Fruit fly (Drosophila melanogaster) whole organism, embryonic: ENCODE data around the gene CG7896.

Source experiments
- B-H2 ChIP-seq: fragments of 200-800 bp; sonication (Bioruptor generic); optimal IDR thresholded peaks from 2 replicates; lab custom pipeline; 2018; ENCODE audit warnings: missing biosample characterization, mild to moderate bottlenecking, missing genetic modification characterization
- CG15073 ChIP-seq: fragments of 200-800 bp; sonication (Bioruptor generic); optimal IDR thresholded peaks from 2 replicates; lab custom pipeline; 2016; ENCODE audit warnings: missing biosample characterization, missing genetic modification characterization
- CG16779 ChIP-seq: fragments of 200-800 bp; sonication (Bioruptor generic); IDR thresholded peaks from 2 replicates; pipeline ENCODE4 v1.3.6; 2022; ENCODE audit warnings: missing biosample characterization, missing genetic modification characterization
- CG17186 ChIP-seq: fragments of 200-800 bp; sonication (Bioruptor generic); optimal IDR thresholded peaks from 3 replicates; lab custom pipeline; 2017; ENCODE audit warnings: missing biosample characterization, missing genetic modification reagents, missing genetic modification characterization
- CG2116 ChIP-seq: fragments of 200-800 bp; sonication (Bioruptor generic); optimal IDR thresholded peaks from 3 replicates; lab custom pipeline; 2018; ENCODE audit warnings: missing biosample characterization, mild to moderate bottlenecking, missing genetic modification characterization
- CG2875 ChIP-seq: fragments of 200-800 bp; sonication (Bioruptor generic); optimal IDR thresholded peaks from 2 replicates; lab custom pipeline; 2017; ENCODE audit warnings: missing biosample characterization, mild to moderate bottlenecking, missing genetic modification characterization, missing genetic modification reagents
- CG3281 ChIP-seq: fragments of 200-800 bp; sonication (Bioruptor generic); optimal IDR thresholded peaks from 3 replicates; lab custom pipeline; 2017; ENCODE audit warnings: missing biosample characterization, mild to moderate bottlenecking, missing genetic modification characterization
- CG34422 ChIP-seq: fragments of 200-800 bp; sonication (Bioruptor generic); IDR thresholded peaks from 3 replicates; pipeline ENCODE4 v1.3.6; 2022; ENCODE audit warnings: missing biosample characterization, missing genetic modification characterization
- CG3726 ChIP-seq: fragments of 200-800 bp; sonication (Bioruptor generic); IDR thresholded peaks from 3 replicates; pipeline ENCODE4, ENCODE4 v1.3.6; 2022; ENCODE audit warnings: missing biosample characterization, missing genetic modification characterization
- CG6254 ChIP-seq: fragments of 200-800 bp; sonication (Bioruptor generic); optimal IDR thresholded peaks from 3 replicates; lab custom pipeline; 2017; ENCODE audit warnings: mild to moderate bottlenecking, missing biosample characterization, missing genetic modification reagents, missing genetic modification characterization
- CG7745 ChIP-seq: fragments of 200-800 bp; sonication (Bioruptor generic); optimal IDR thresholded peaks from 2 replicates; lab custom pipeline; 2018; ENCODE audit warnings: missing biosample characterization, mild to moderate bottlenecking, missing genetic modification characterization, moderate library complexity
- CG8089 ChIP-seq: fragments of 200-800 bp; sonication (Bioruptor generic); optimal IDR thresholded peaks from 3 replicates; lab custom pipeline; 2016; ENCODE audit warnings: missing biosample characterization, missing genetic modification characterization
- CG8924 ChIP-seq: fragments of 200-800 bp; optimal IDR thresholded peaks from 3 replicates; lab custom pipeline; 2019; ENCODE audit warnings: missing biosample characterization, mild to moderate bottlenecking, missing genetic modification characterization, moderate library complexity
- Camta ChIP-seq: fragments of 200-800 bp; sonication (Bioruptor generic); optimal IDR thresholded peaks from 2 replicates; lab custom pipeline; 2016; ENCODE audit warnings: missing biosample characterization, missing genetic modification characterization
- Dip2 ChIP-seq: fragments of 200-800 bp; sonication (Bioruptor generic); IDR thresholded peaks from 2 replicates; pipeline ENCODE4 v1.3.6; 2022; ENCODE audit warnings: missing biosample characterization, missing genetic modification characterization
- Dref ChIP-seq: fragments of 200-800 bp; sonication (Bioruptor generic); IDR thresholded peaks from 2 replicates; pipeline ENCODE4 v1.3.6; 2022; ENCODE audit warnings: missing biosample characterization, missing genetic modification characterization
- E2f2 ChIP-seq: fragments of 200-800 bp; sonication (Bioruptor generic); IDR thresholded peaks from 2 replicates; pipeline ENCODE4 v1.3.6; 2022; ENCODE audit warnings: missing biosample characterization, missing genetic modification characterization
- Gug ChIP-seq: fragments of 200-800 bp; sonication (Bioruptor generic); IDR thresholded peaks from 4 replicates; pipeline ENCODE4 v1.3.6; 2022; ENCODE audit warnings: missing biosample characterization, missing genetic modification characterization
- HLH3B ChIP-seq: fragments of 200-800 bp; sonication (Bioruptor generic); IDR thresholded peaks from 2 replicates; pipeline ENCODE4 v1.3.6; 2022; ENCODE audit warnings: missing biosample characterization, missing genetic modification characterization
- HLH54F ChIP-seq: fragments of 200-800 bp; sonication (Bioruptor generic); optimal IDR thresholded peaks from 3 replicates; lab custom pipeline; 2016; ENCODE audit warnings: missing biosample characterization, missing genetic modification characterization
- Hr39 ChIP-seq: fragments of >200 bp; optimal IDR thresholded peaks from 2 replicates; lab custom pipeline; 2017
- Hr51 ChIP-seq, 2 experiments: fragments of 200-800 bp; sonication (Bioruptor generic); optimal IDR thresholded peaks; 2 replicates in 1 of 2; 3 replicates in 1 of 2; lab custom pipeline; 2016 to 2018; ENCODE audit warnings: missing biosample characterization in 2 of 2, missing genetic modification characterization in 2 of 2, mild to moderate bottlenecking in 1 of 2, moderate library complexity in 1 of 2
- Optix ChIP-seq: fragments of 200-800 bp; sonication (Bioruptor generic); IDR thresholded peaks from 3 replicates; pipeline ENCODE4 v1.3.6; 2022; ENCODE audit warnings: missing biosample characterization, missing genetic modification characterization
- PHDP ChIP-seq: fragments of 200-800 bp; sonication (Bioruptor generic); optimal IDR thresholded peaks from 3 replicates; lab custom pipeline; 2018; ENCODE audit warnings: missing biosample characterization, mild to moderate bottlenecking, missing genetic modification characterization, moderate library complexity
- Ptx1 ChIP-seq: fragments of 200-800 bp; sonication (Bioruptor generic); IDR thresholded peaks from 2 replicates; pipeline ENCODE4 v1.3.6; 2022; ENCODE audit warnings: missing biosample characterization, missing genetic modification characterization
- Scr ChIP-seq: fragments of 200-800 bp; sonication (Bioruptor generic); IDR thresholded peaks from 2 replicates; pipeline ENCODE4 v1.3.6; 2022; ENCODE audit warnings: missing biosample characterization, missing genetic modification characterization; ENCODE audit not compliant: partially characterized antibody
- Sox100B ChIP-seq: fragments of 200-800 bp; sonication (Bioruptor generic); optimal IDR thresholded peaks from 3 replicates; lab custom pipeline; 2018; ENCODE audit warnings: missing biosample characterization, mild to moderate bottlenecking, missing genetic modification characterization
- Taf1 ChIP-seq: fragments of 200-800 bp; sonication (Bioruptor generic); IDR thresholded peaks from 2 replicates; pipeline ENCODE4 v1.3.6; 2022; ENCODE audit warnings: missing biosample characterization, missing genetic modification characterization
- Usf ChIP-seq: fragments of 200-800 bp; sonication (Bioruptor generic); optimal IDR thresholded peaks from 2 replicates; lab custom pipeline; 2017; ENCODE audit warnings: missing genotype, missing biosample characterization, missing genetic modification characterization
- caup ChIP-seq: fragments of 200-800 bp; sonication (Bioruptor generic); optimal IDR thresholded peaks from 3 replicates; lab custom pipeline; 2017; ENCODE audit warnings: missing biosample characterization, mild to moderate bottlenecking, missing genetic modification characterization, moderate library complexity; ENCODE audit not compliant: severe bottlenecking
- chinmo ChIP-seq: fragments of 200-800 bp; sonication (Bioruptor generic); IDR thresholded peaks from 4 replicates; pipeline ENCODE4 v1.3.6; 2022; ENCODE audit warnings: missing biosample characterization, missing genetic modification characterization; ENCODE audit not compliant: partially characterized antibody
- chn ChIP-seq: fragments of 200-800 bp; sonication (Bioruptor generic); optimal IDR thresholded peaks from 2 replicates; lab custom pipeline; 2016; ENCODE audit warnings: missing biosample characterization, missing genetic modification characterization
- cwo ChIP-seq: fragments of 200-800 bp; sonication (Bioruptor generic); optimal IDR thresholded peaks from 3 replicates; lab custom pipeline; 2017; ENCODE audit warnings: missing biosample characterization, missing genetic modification characterization, mild to moderate bottlenecking, moderate library complexity, missing genetic modification reagents
- dimm ChIP-seq: fragments of 200-800 bp; sonication (Bioruptor generic); IDR thresholded peaks from 2 replicates; pipeline ENCODE4 v1.3.6; 2022; ENCODE audit warnings: missing biosample characterization, missing genetic modification characterization
- dmrt99B ChIP-seq: fragments of 200-800 bp; sonication (Bioruptor generic); optimal IDR thresholded peaks from 2 replicates; lab custom pipeline; 2018; ENCODE audit warnings: missing biosample characterization, mild to moderate bottlenecking, missing genetic modification characterization, moderate library complexity
- eve ChIP-seq, 2 experiments: fragments of >200 bp; optimal IDR thresholded peaks; 2 replicates each; lab custom pipeline; 2017; ENCODE audit warnings: missing biosample characterization in 2 of 2, missing genetic modification characterization in 2 of 2
- exex ChIP-seq: fragments of 200-800 bp; sonication (Bioruptor generic); optimal IDR thresholded peaks from 4 replicates; lab custom pipeline; 2018; ENCODE audit warnings: missing biosample characterization, mild to moderate bottlenecking, missing genetic modification characterization, moderate library complexity
- eyg ChIP-seq: fragments of 200-800 bp; sonication (Bioruptor generic); optimal IDR thresholded peaks from 3 replicates; lab custom pipeline; 2016; ENCODE audit warnings: missing biosample characterization, missing genetic modification characterization
- gsb ChIP-seq: fragments of 200-800 bp; sonication (Bioruptor generic); IDR thresholded peaks from 2 replicates; pipeline ENCODE4 v1.3.6; 2022; ENCODE audit warnings: missing biosample characterization, missing genetic modification characterization
- kni ChIP-seq: fragments of 200-800 bp; sonication (Bioruptor generic); optimal IDR thresholded peaks from 3 replicates; lab custom pipeline; 2017; ENCODE audit warnings: mild to moderate bottlenecking, missing biosample characterization, missing genetic modification reagents, missing genetic modification characterization
- lab ChIP-seq: fragments of 200-800 bp; sonication (Bioruptor generic); optimal IDR thresholded peaks from 3 replicates; lab custom pipeline; 2017; ENCODE audit warnings: missing biosample characterization, missing genetic modification characterization, mild to moderate bottlenecking, moderate library complexity, missing genetic modification reagents
- maf-S ChIP-seq: fragments of 200-800 bp; sonication (Bioruptor generic); optimal IDR thresholded peaks from 2 replicates; lab custom pipeline; 2016; ENCODE audit warnings: missing biosample characterization, missing genetic modification characterization
- nerfin-2 ChIP-seq: fragments of 200-800 bp; sonication (Bioruptor generic); IDR thresholded peaks from 2 replicates; pipeline ENCODE4 v1.3.6; 2022; ENCODE audit warnings: missing biosample characterization, missing genetic modification characterization; ENCODE audit not compliant: partially characterized antibody
- pan ChIP-seq, 4 experiments: fragments of >200 bp in 3 of 4; fragments of 200-800 bp in 1 of 4; sonication (Bioruptor generic) in 1 of 4; optimal IDR thresholded peaks in 3 of 4; IDR thresholded peaks in 1 of 4; 2 replicates each; pipeline versions ENCODE4 v1.3.6 to Lab custom; 2017 to 2022; ENCODE audit warnings: missing biosample characterization in 2 of 4, missing genetic modification characterization in 2 of 4, mixed read lengths in 1 of 4
- ranshi ChIP-seq: fragments of 200-800 bp; sonication (Bioruptor generic); IDR thresholded peaks from 2 replicates; pipeline ENCODE4 v1.3.6; 2022; ENCODE audit warnings: missing biosample characterization, missing genetic modification characterization
- row ChIP-seq: fragments of 200-800 bp; sonication (Bioruptor generic); IDR thresholded peaks from 3 replicates; pipeline ENCODE4 v1.3.6; 2022; ENCODE audit warnings: missing biosample characterization, missing genetic modification characterization
- run ChIP-seq: fragments of 200-800 bp; sonication (Bioruptor generic); optimal IDR thresholded peaks from 3 replicates; lab custom pipeline; 2018; ENCODE audit warnings: missing biosample characterization, mild to moderate bottlenecking, missing genetic modification characterization
- salm ChIP-seq: fragments of 200-800 bp; sonication (Bioruptor generic); optimal IDR thresholded peaks from 2 replicates; lab custom pipeline; 2018; ENCODE audit warnings: missing biosample characterization, mild to moderate bottlenecking, missing genetic modification characterization
- sqz ChIP-seq: fragments of 200-800 bp; sonication (Bioruptor generic); optimal IDR thresholded peaks from 3 replicates; lab custom pipeline; 2018; ENCODE audit warnings: missing biosample characterization, mild to moderate bottlenecking, missing genetic modification characterization
- stwl ChIP-seq: fragments of 200-800 bp; sonication (Bioruptor generic); optimal IDR thresholded peaks from 3 replicates; lab custom pipeline; 2018; ENCODE audit warnings: missing biosample characterization, mild to moderate bottlenecking, missing genetic modification characterization, moderate library complexity
- wor ChIP-seq: fragments of 200-800 bp; sonication (Bioruptor generic); IDR thresholded peaks from 2 replicates; pipeline ENCODE4 v1.3.6; 2022; ENCODE audit warnings: missing biosample characterization, missing genetic modification characterization

CG7896 gene

dm6 chr3R:30021009-30021408, 37.8 kb downstream of the CG7896 start (continued):
- TF ChIP-seq Taf1, result no peak
- no peak for TF ChIP-seq Usf (GFP tag; lab: Kevin White, UChicago)
- no peak for TF ChIP-seq CG2875 (GFP tag; lab: Kevin White, UChicago)
- no peak for TF ChIP-seq eyg
- TF ChIP-seq E2f2 (GFP tag; lab: Robert Waterston, UW), result no peak; the same call in 1 of the 2 replicates
- peak; percentile 8 for TF ChIP-seq cwo
- TF ChIP-seq Scr (GFP tag; lab: Robert Waterston, UW), result no peak
- no peak for TF ChIP-seq Gug (GFP tag; lab: Robert Waterston, UW)
- no peak for TF ChIP-seq run
- TF ChIP-seq CG2116 (GFP tag; lab: Kevin White, UChicago), result no peak
- 0 out of 2 replicates have a peak, but pooled peaks have one; percentile 8 for TF ChIP-seq HLH3B
- TF ChIP-seq CG34422 (GFP tag; lab: Robert Waterston, UW), result no peak
- no peak for TF ChIP-seq nerfin-2 (GFP tag; lab: Robert Waterston, UW)
- TF ChIP-seq wor (GFP tag; lab: Robert Waterston, UW), result no peak
- TF ChIP-seq row (GFP tag; lab: Robert Waterston, UW), result peak; percentile 58
- no peak for TF ChIP-seq CG8089 (GFP tag; lab: Kevin White, UChicago)
- no peak for TF ChIP-seq Camta (GFP tag; lab: Kevin White, UChicago)
- no peak for TF ChIP-seq PHDP (tag; lab: Kevin White, UChicago)
- no peak for TF ChIP-seq dimm
- no peak for TF ChIP-seq CG16779 (GFP tag; lab: Robert Waterston, UW)
- no peak for TF ChIP-seq exex (tag; lab: Kevin White, UChicago)
- no peak for TF ChIP-seq Dref (GFP tag; lab: Robert Waterston, UW)
- no peak for TF ChIP-seq HLH54F (GFP tag; lab: Kevin White, UChicago)
- TF ChIP-seq caup (GFP tag; lab: Kevin White, UChicago), result no peak
- no peak for TF ChIP-seq kni (GFP tag; lab: Kevin White, UChicago)
- no peak for TF ChIP-seq maf-S
- TF ChIP-seq Optix, result no peak
- TF ChIP-seq chn, result no peak
- TF ChIP-seq salm (tag; lab: Kevin White, UChicago), result no peak
- TF ChIP-seq CG15073 (GFP tag; lab: Kevin White, UChicago), result no peak
- no peak for TF ChIP-seq Hr39 (lab: Kevin White, UChicago)
- no peak for TF ChIP-seq chinmo
- TF ChIP-seq ranshi (GFP tag; lab: Robert Waterston, UW), result peak; percentile 9; the same call in 1 of the 2 replicates
- no peak for TF ChIP-seq B-H2 (GFP tag; lab: Kevin White, UChicago)
- TF ChIP-seq gsb (GFP tag; lab: Robert Waterston, UW), result no peak
- TF ChIP-seq Hr51 (GFP tag; optimal IDR thresholded peaks at IDR 0.05; lab: Kevin White, UChicago), result peak in 1 of 2 experiments; percentile 50
- TF ChIP-seq Sox100B (GFP tag; lab: Kevin White, UChicago), result no peak
- no peak for TF ChIP-seq CG6254 (GFP tag; lab: Kevin White, UChicago)
- no peak for TF ChIP-seq eve (GFP tag; optimal IDR thresholded peaks at IDR 0.05; lab: Kevin White, UChicago)
- TF ChIP-seq CG3281, result no peak
- peak; percentile 43 for TF ChIP-seq dmrt99B (tag; lab: Kevin White, UChicago)
- TF ChIP-seq sqz, result no peak
- TF ChIP-seq CG17186, result no peak
- no peak for TF ChIP-seq pan (optimal IDR thresholded peaks at IDR 0.05; lab: Kevin White, UChicago)
- peak in 1 of 2 experiments; percentile 29 for TF ChIP-seq pan (GFP tag; optimal IDR thresholded peaks at IDR 0.05 in 1 of 2, IDR thresholded peaks at IDR 0.05 in 1 of 2)
- TF ChIP-seq CG8924 (tag; lab: Kevin White, UChicago), result peak; percentile 8
- no peak for TF ChIP-seq CG3726
- TF ChIP-seq Dip2, result no peak
- TF ChIP-seq Ptx1, result 0 out of 2 replicates have a peak, but pooled peaks have one; percentile 31
- TF ChIP-seq lab (GFP tag; lab: Kevin White, UChicago), result peak; percentile 13
- no peak for TF ChIP-seq stwl (tag; lab: Kevin White, UChicago)
- no peak for TF ChIP-seq CG7745 (tag; lab: Kevin White, UChicago)
